Fruit fly (Drosophila melanogaster) whole organism: ENCODE results near the gene Nxf3.

Experiments
- CG8478 ChIP-seq: fragments of >200 bp; optimal IDR thresholded peaks from 2 replicates; lab custom pipeline; 2018; ENCODE audit warnings: inconsistent platforms
- Dll ChIP-seq: fragments of >200 bp; optimal IDR thresholded peaks from 2 replicates; lab custom pipeline; 2017
- EcR ChIP-seq, 2 experiments: fragments of >200 bp; optimal IDR thresholded peaks; 2 replicates each; lab custom pipeline; 2017; ENCODE audit warnings: missing biosample characterization in 2 of 2, missing genetic modification characterization in 2 of 2, missing genetic modification reagents in 2 of 2
- pan ChIP-seq: fragments of >200 bp; optimal IDR thresholded peaks from 2 replicates; lab custom pipeline; 2017
- psq ChIP-seq: fragments of >200 bp; optimal IDR thresholded peaks from 2 replicates; lab custom pipeline; 2017
- usp ChIP-seq: fragments of >200 bp; optimal IDR thresholded peaks from 2 replicates; lab custom pipeline; 2017; ENCODE audit warnings: missing biosample characterization, missing genetic modification characterization, mixed read lengths

The Nxf3 gene

dm6 chr3L:13928769-13929594, 36.0 kb upstream of the Nxf3 start, which contains the start of the genes CG8833 and DCTN1-p150:
CG8833 (minus strand) TSS chr3L:13929000.
DCTN1-p150 (plus strand) TSS chr3L:13929387.
- TF ChIP-seq psq (no peak), CG8478 (lab: Kevin White, UChicago) (no peak), pan (lab: Kevin White, UChicago) (no peak), Dll (lab: Kevin White, UChicago) (no peak), usp (GFP tag; lab: Kevin White, UChicago) (no peak), EcR (GFP tag; optimal IDR thresholded peaks at IDR 0.05; lab: Kevin White, UChicago) (no peak)

- TF ChIP-seq psq = no peak
- TF ChIP-seq pan (lab: Kevin White, UChicago) = no peak
- TF ChIP-seq CG8478 (lab: Kevin White, UChicago) = no peak
- TF ChIP-seq EcR (GFP tag; optimal IDR thresholded peaks at IDR 0.05; lab: Kevin White, UChicago) = no peak
These were observed 30.1 kb upstream of the Nxf3 start for dm6 chr3L:13934902-13935301.

- TF ChIP-seq CG8478 (lab: Kevin White, UChicago) (no peak), usp (GFP tag; lab: Kevin White, UChicago) (no peak), Dll (lab: Kevin White, UChicago) (no peak), psq (no peak), EcR (GFP tag; optimal IDR thresholded peaks at IDR 0.05; lab: Kevin White, UChicago) (no peak), pan (lab: Kevin White, UChicago) (no peak)
These were observed 28.2 kb upstream of the Nxf3 start for dm6 chr3L:13936771-13937170.

- TF ChIP-seq usp (GFP tag; lab: Kevin White, UChicago) (no peak), pan (lab: Kevin White, UChicago) (no peak), EcR (GFP tag; optimal IDR thresholded peaks at IDR 0.05; lab: Kevin White, UChicago) (no peak), CG8478 (lab: Kevin White, UChicago) (no peak), Dll (lab: Kevin White, UChicago) (no peak), psq (no peak)
These were observed 26.4 kb upstream of the Nxf3 start for dm6 chr3L:13938470-13939150.

- TF ChIP-seq CG8478 (lab: Kevin White, UChicago) (no peak), pan (lab: Kevin White, UChicago) (no peak), psq (no peak), usp (GFP tag; lab: Kevin White, UChicago) (no peak), EcR (GFP tag; optimal IDR thresholded peaks at IDR 0.05; lab: Kevin White, UChicago) (no peak), Dll (lab: Kevin White, UChicago) (no peak)
These were observed 25.9 kb upstream of the Nxf3 start, which contains the start of gene CG32137 for dm6 chr3L:13939151-13939499. CG32137 (plus strand) TSS chr3L:13939250.

dm6 chr3L:13946003-13946402, 19.0 kb upstream of the Nxf3 start:
- TF ChIP-seq Dll (lab: Kevin White, UChicago) = no peak
- TF ChIP-seq pan (lab: Kevin White, UChicago) = no peak
- no peak for TF ChIP-seq psq
- no peak for TF ChIP-seq EcR (GFP tag; optimal IDR thresholded peaks at IDR 0.05; lab: Kevin White, UChicago)
- TF ChIP-seq usp (GFP tag; lab: Kevin White, UChicago) = no peak

- TF ChIP-seq pan (lab: Kevin White, UChicago) (no peak), EcR (GFP tag; optimal IDR thresholded peaks at IDR 0.05; lab: Kevin White, UChicago) (no peak), Dll (lab: Kevin White, UChicago) (no peak), CG8478 (lab: Kevin White, UChicago) (no peak), psq (no peak), usp (GFP tag; lab: Kevin White, UChicago) (no peak)
These were observed 15.4 kb upstream of the Nxf3 start for dm6 chr3L:13949440-13950066.

- TF ChIP-seq usp (GFP tag; lab: Kevin White, UChicago) = no peak
- no peak for TF ChIP-seq Dll (lab: Kevin White, UChicago)
- TF ChIP-seq pan (lab: Kevin White, UChicago) = no peak
- TF ChIP-seq psq = no peak
- no peak for TF ChIP-seq EcR (GFP tag; optimal IDR thresholded peaks at IDR 0.05; lab: Kevin White, UChicago)
- TF ChIP-seq CG8478 (lab: Kevin White, UChicago) = no peak
These were observed 13.4 kb upstream of the Nxf3 start for dm6 chr3L:13951564-13951963.

dm6 chr3L:13952484-13953048, 12.4 kb upstream of the Nxf3 start:
- TF ChIP-seq CG8478 (lab: Kevin White, UChicago) = no peak
- no peak for TF ChIP-seq Dll (lab: Kevin White, UChicago)
- TF ChIP-seq pan (lab: Kevin White, UChicago) = no peak
- TF ChIP-seq usp (GFP tag; lab: Kevin White, UChicago) = no peak
- TF ChIP-seq psq = no peak
- no peak for TF ChIP-seq EcR (GFP tag; optimal IDR thresholded peaks at IDR 0.05; lab: Kevin White, UChicago)

- TF ChIP-seq Dll (lab: Kevin White, UChicago) = no peak
These were observed 8.3 kb upstream of the Nxf3 start for dm6 chr3L:13956667-13957066.

dm6 chr3L:13957212-13957668, 7.8 kb upstream of the Nxf3 start:
- TF ChIP-seq Dll (lab: Kevin White, UChicago) = no peak
- no peak for TF ChIP-seq psq
- no peak for TF ChIP-seq EcR (GFP tag; optimal IDR thresholded peaks at IDR 0.05; lab: Kevin White, UChicago)
- TF ChIP-seq CG8478 (lab: Kevin White, UChicago) = no peak
